Fruit fly (Drosophila melanogaster) whole organism, embryonic: Measurements from ENCODE around the gene Mkk4.

Experiments
- Atf-2 ChIP-seq: fragments of 200-800 bp; sonication (Bioruptor generic); optimal IDR thresholded peaks from 2 replicates; lab custom pipeline; 2016; ENCODE audit warnings: missing biosample characterization, missing genetic modification characterization
- Atf3 ChIP-seq: fragments of 200-800 bp; sonication (Bioruptor generic); optimal IDR thresholded peaks from 3 replicates; lab custom pipeline; 2016; ENCODE audit warnings: missing biosample characterization, missing genetic modification characterization
- CG11456 ChIP-seq: fragments of 200-800 bp; sonication (Bioruptor generic); IDR thresholded peaks from 3 replicates; pipeline ENCODE4 v1.3.6; 2022; ENCODE audit warnings: missing biosample characterization, missing genetic modification characterization
- CG11504 ChIP-seq: fragments of 200-800 bp; sonication (Bioruptor generic); optimal IDR thresholded peaks from 3 replicates; lab custom pipeline; 2019; ENCODE audit warnings: missing biosample characterization, mild to moderate bottlenecking, missing genetic modification characterization, moderate library complexity
- CG11723 ChIP-seq: fragments of 200-800 bp; sonication (Bioruptor generic); optimal IDR thresholded peaks from 2 replicates; lab custom pipeline; 2017; ENCODE audit warnings: missing biosample characterization, mild to moderate bottlenecking, missing genetic modification characterization
- CG12155 ChIP-seq: fragments of 200-800 bp; sonication (Bioruptor generic); optimal IDR thresholded peaks from 3 replicates; lab custom pipeline; 2016; ENCODE audit warnings: missing biosample characterization, missing genetic modification characterization
- CG12219 ChIP-seq: fragments of 200-800 bp; sonication (Bioruptor generic); optimal IDR thresholded peaks from 3 replicates; lab custom pipeline; 2018; ENCODE audit warnings: missing biosample characterization, mild to moderate bottlenecking, missing genetic modification characterization
- CG13624 ChIP-seq: fragments of 200-800 bp; sonication (Bioruptor generic); optimal IDR thresholded peaks from 2 replicates; lab custom pipeline; 2016; ENCODE audit warnings: missing biosample characterization, missing genetic modification characterization
- CG13775 ChIP-seq: fragments of 200-800 bp; sonication (Bioruptor generic); optimal IDR thresholded peaks from 3 replicates; lab custom pipeline; 2017; ENCODE audit warnings: missing biosample characterization, mild to moderate bottlenecking, missing genetic modification characterization
- CG1832 ChIP-seq: fragments of 200-800 bp; sonication (Bioruptor generic); optimal IDR thresholded peaks from 2 replicates; lab custom pipeline; 2017; ENCODE audit warnings: missing biosample characterization, mild to moderate bottlenecking, missing genetic modification characterization, inconsistent platforms
- CG2129 ChIP-seq: fragments of 200-800 bp; sonication (Bioruptor generic); IDR thresholded peaks from 2 replicates; pipeline ENCODE4 v1.3.6; 2022; ENCODE audit warnings: missing biosample characterization, missing genetic modification characterization; ENCODE audit not compliant: partially characterized antibody
- CG2199 ChIP-seq: fragments of 200-800 bp; sonication (Bioruptor generic); IDR thresholded peaks from 3 replicates; pipeline ENCODE4 v1.3.6; 2022; ENCODE audit warnings: missing biosample characterization, missing genetic modification characterization
- CG30403 ChIP-seq: fragments of 200-800 bp; sonication (Bioruptor generic); optimal IDR thresholded peaks from 3 replicates; lab custom pipeline; 2016; ENCODE audit warnings: missing biosample characterization, missing genetic modification characterization
- CG31365 ChIP-seq: fragments of 200-800 bp; sonication (Bioruptor generic); optimal IDR thresholded peaks from 2 replicates; lab custom pipeline; 2018; ENCODE audit warnings: missing biosample characterization, mild to moderate bottlenecking, missing genetic modification characterization
- CG32767 ChIP-seq: fragments of 200-800 bp; sonication (Bioruptor generic); IDR thresholded peaks from 2 replicates; pipeline ENCODE4 v1.3.6; 2022; ENCODE audit warnings: missing biosample characterization, missing genetic modification characterization
- CG3847 ChIP-seq: fragments of 200-800 bp; sonication (Bioruptor generic); IDR thresholded peaks from 2 replicates; pipeline ENCODE4 v1.3.6; 2022; ENCODE audit warnings: missing biosample characterization, missing genetic modification characterization
- CG6683 ChIP-seq: fragments of 200-800 bp; sonication (Bioruptor generic); optimal IDR thresholded peaks from 2 replicates; lab custom pipeline; 2017; ENCODE audit warnings: missing biosample characterization, mild to moderate bottlenecking, missing genetic modification characterization, missing genetic modification reagents
- CG6813 ChIP-seq: fragments of 200-800 bp; sonication (Bioruptor generic); optimal IDR thresholded peaks from 2 replicates; lab custom pipeline; 2017; ENCODE audit warnings: missing biosample characterization, missing genetic modification characterization, mild to moderate bottlenecking, moderate library complexity, missing genetic modification reagents
- CG7963 ChIP-seq: fragments of 200-800 bp; sonication (Bioruptor generic); IDR thresholded peaks from 3 replicates; pipeline ENCODE4 v1.3.6; 2022; ENCODE audit warnings: missing biosample characterization, missing genetic modification characterization; ENCODE audit not compliant: partially characterized antibody
- CG9609 ChIP-seq: fragments of 200-800 bp; sonication (Bioruptor generic); optimal IDR thresholded peaks from 3 replicates; lab custom pipeline; 2016; ENCODE audit warnings: missing biosample characterization, missing genetic modification characterization
- Chrac-16 ChIP-seq: fragments of 200-800 bp; sonication (Bioruptor generic); optimal IDR thresholded peaks from 3 replicates; lab custom pipeline; 2016; ENCODE audit warnings: missing biosample characterization, missing genetic modification characterization
- Doc2 ChIP-seq: fragments of 200-800 bp; sonication (Bioruptor generic); IDR thresholded peaks from 2 replicates; pipeline ENCODE4 v1.3.6; 2022; ENCODE audit warnings: missing biosample characterization, missing genetic modification characterization
- Dp ChIP-seq: fragments of 200-800 bp; sonication (Bioruptor generic); optimal IDR thresholded peaks from 2 replicates; lab custom pipeline; 2018; ENCODE audit warnings: missing biosample characterization, mild to moderate bottlenecking, missing genetic modification characterization, moderate library complexity
- Elba2 ChIP-seq: fragments of 200-800 bp; sonication (Bioruptor generic); optimal IDR thresholded peaks from 3 replicates; lab custom pipeline; 2016; ENCODE audit warnings: missing biosample characterization, missing genetic modification characterization
- HLH3B ChIP-seq: fragments of 200-800 bp; sonication (Bioruptor generic); IDR thresholded peaks from 2 replicates; pipeline ENCODE4 v1.3.6; 2022; ENCODE audit warnings: missing biosample characterization, missing genetic modification characterization
- Hand ChIP-seq: fragments of 200-800 bp; sonication (Bioruptor generic); optimal IDR thresholded peaks from 2 replicates; lab custom pipeline; 2017; ENCODE audit warnings: mild to moderate bottlenecking, missing biosample characterization, missing genetic modification reagents, missing genetic modification characterization
- Hmx ChIP-seq: fragments of 200-800 bp; sonication (Bioruptor generic); optimal IDR thresholded peaks from 2 replicates; lab custom pipeline; 2016; ENCODE audit warnings: missing biosample characterization, missing genetic modification characterization
- Hsf ChIP-seq: fragments of 200-800 bp; sonication (Bioruptor generic); optimal IDR thresholded peaks from 3 replicates; lab custom pipeline; 2016; ENCODE audit warnings: missing biosample characterization, missing genetic modification characterization
- Lim3 ChIP-seq: fragments of 200-800 bp; sonication (Bioruptor generic); IDR thresholded peaks from 2 replicates; pipeline ENCODE4 v1.3.6; 2022; ENCODE audit warnings: missing biosample characterization, missing genetic modification characterization
- NC2α ChIP-seq: fragments of 200-800 bp; sonication (Bioruptor generic); optimal IDR thresholded peaks from 2 replicates; lab custom pipeline; 2016; ENCODE audit warnings: missing biosample characterization, missing genetic modification characterization
- Six4 ChIP-seq: fragments of 200-800 bp; sonication (Bioruptor generic); optimal IDR thresholded peaks from 2 replicates; lab custom pipeline; 2016; ENCODE audit warnings: missing biosample characterization, missing genetic modification characterization
- az2 ChIP-seq: fragments of 200-800 bp; sonication (Bioruptor generic); optimal IDR thresholded peaks from 3 replicates; lab custom pipeline; 2016; ENCODE audit warnings: missing biosample characterization, missing genetic modification characterization
- bigmax ChIP-seq: fragments of 200-800 bp; sonication (Bioruptor generic); optimal IDR thresholded peaks from 2 replicates; lab custom pipeline; 2018; ENCODE audit warnings: missing biosample characterization, mild to moderate bottlenecking, missing genetic modification characterization
- cas ChIP-seq: fragments of 200-800 bp; sonication (Bioruptor generic); IDR thresholded peaks from 2 replicates; pipeline ENCODE4 v1.3.6; 2022; ENCODE audit warnings: missing biosample characterization, missing genetic modification characterization
- da ChIP-seq: fragments of 200-800 bp; sonication (Bioruptor generic); optimal IDR thresholded peaks from 2 replicates; lab custom pipeline; 2016; ENCODE audit warnings: missing biosample characterization, missing genetic modification characterization
- dimm ChIP-seq: fragments of 200-800 bp; sonication (Bioruptor generic); IDR thresholded peaks from 2 replicates; pipeline ENCODE4 v1.3.6; 2022; ENCODE audit warnings: missing biosample characterization, missing genetic modification characterization
- eve ChIP-seq, 2 experiments: fragments of >200 bp; optimal IDR thresholded peaks; 2 replicates each; lab custom pipeline; 2017; ENCODE audit warnings: missing biosample characterization in 2 of 2, missing genetic modification characterization in 2 of 2
- fru ChIP-seq: fragments of >200 bp; optimal IDR thresholded peaks from 2 replicates; lab custom pipeline; 2017
- fu2 ChIP-seq: fragments of 200-800 bp; sonication (Bioruptor generic); optimal IDR thresholded peaks from 2 replicates; lab custom pipeline; 2016; ENCODE audit warnings: missing biosample characterization, missing genetic modification characterization
- gfzf ChIP-seq: fragments of 200-800 bp; sonication (Bioruptor generic); optimal IDR thresholded peaks from 2 replicates; lab custom pipeline; 2016; ENCODE audit warnings: missing biosample characterization, mild to moderate bottlenecking, missing genetic modification characterization, moderate library complexity
- grn ChIP-seq: fragments of 200-800 bp; sonication (Bioruptor generic); optimal IDR thresholded peaks from 3 replicates; lab custom pipeline; 2017; ENCODE audit warnings: missing biosample characterization, missing genetic modification characterization
- h ChIP-seq: fragments of >200 bp; optimal IDR thresholded peaks from 2 replicates; lab custom pipeline; 2017
- kay ChIP-seq: fragments of 200-800 bp; sonication (Bioruptor generic); optimal IDR thresholded peaks from 2 replicates; lab custom pipeline; 2016; ENCODE audit warnings: missing biosample characterization, missing genetic modification characterization
- lbe ChIP-seq: fragments of 200-800 bp; sonication (Bioruptor generic); optimal IDR thresholded peaks from 2 replicates; lab custom pipeline; 2016; ENCODE audit warnings: missing biosample characterization, mild to moderate bottlenecking, missing genetic modification characterization
- psq ChIP-seq: fragments of 200-800 bp; sonication (Bioruptor generic); optimal IDR thresholded peaks from 2 replicates; lab custom pipeline; 2017; ENCODE audit warnings: missing biosample characterization, missing genetic modification characterization
- ranshi ChIP-seq: fragments of 200-800 bp; sonication (Bioruptor generic); IDR thresholded peaks from 2 replicates; pipeline ENCODE4 v1.3.6; 2022; ENCODE audit warnings: missing biosample characterization, missing genetic modification characterization
- ro ChIP-seq: fragments of 200-800 bp; sonication (Bioruptor generic); IDR thresholded peaks from 2 replicates; pipeline ENCODE4 v1.3.6; 2022; ENCODE audit warnings: missing biosample characterization, missing genetic modification characterization
- slou ChIP-seq: fragments of 200-800 bp; sonication (Bioruptor generic); optimal IDR thresholded peaks from 3 replicates; lab custom pipeline; 2016; ENCODE audit warnings: missing biosample characterization, missing genetic modification characterization
- sob ChIP-seq: fragments of 200-800 bp; sonication (Bioruptor generic); IDR thresholded peaks from 2 replicates; pipeline ENCODE4 v1.3.6; 2022; ENCODE audit warnings: missing biosample characterization, missing genetic modification characterization
- sug ChIP-seq: fragments of 200-800 bp; optimal IDR thresholded peaks from 2 replicates; lab custom pipeline; 2019; ENCODE audit warnings: missing biosample characterization, mild to moderate bottlenecking, missing genetic modification characterization, moderate library complexity
- toy ChIP-seq: fragments of 200-800 bp; sonication (Bioruptor generic); IDR thresholded peaks from 2 replicates; pipeline ENCODE4 v1.3.6; 2022; ENCODE audit warnings: missing biosample characterization, missing genetic modification characterization
- vvl ChIP-seq: fragments of 200-800 bp; sonication (Bioruptor generic); IDR thresholded peaks from 2 replicates; pipeline ENCODE4 v1.3.6; 2022; ENCODE audit warnings: missing biosample characterization, missing genetic modification characterization

The Mkk4 gene

dm6 chr3R:8663668-8664283, 13.2 kb upstream of the Mkk4 start, which contains the start of gene CG8032 (continued):
- TF ChIP-seq vvl (GFP tag; lab: Robert Waterston, UW): no peak; the same call in 1 of the 2 replicates
- no peak for TF ChIP-seq CG31365 (tag; lab: Kevin White, UChicago)
- peak; percentile 28 for TF ChIP-seq Atf-2 (GFP tag; lab: Kevin White, UChicago)
- peak; percentile 41 for TF ChIP-seq CG11504 (tag; lab: Kevin White, UChicago)
- peak; percentile 34; the same call in 1 of the 2 replicates for TF ChIP-seq CG2129
- TF ChIP-seq psq (GFP tag; lab: Kevin White, UChicago): no peak
- TF ChIP-seq CG30403 (GFP tag; lab: Kevin White, UChicago): peak; percentile 69
- peak; percentile 13 for TF ChIP-seq Atf3 (GFP tag; lab: Kevin White, UChicago)
- TF ChIP-seq ranshi (GFP tag; lab: Robert Waterston, UW): no peak; the same call in 1 of the 2 replicates
- TF ChIP-seq Doc2 (GFP tag; lab: Robert Waterston, UW): no peak
- TF ChIP-seq Dp (GFP tag; lab: Kevin White, UChicago): peak; percentile 37
- peak; percentile 61 for TF ChIP-seq CG13775 (GFP tag; lab: Kevin White, UChicago)
- TF ChIP-seq Six4: peak; percentile 4
- TF ChIP-seq Lim3 (GFP tag; lab: Robert Waterston, UW): no peak
- TF ChIP-seq CG13624 (GFP tag; lab: Kevin White, UChicago): peak; percentile 57
- peak; percentile 22 for TF ChIP-seq Chrac-16
- TF ChIP-seq eve (GFP tag; optimal IDR thresholded peaks at IDR 0.05; lab: Kevin White, UChicago): no peak
- no peak for TF ChIP-seq Hand (GFP tag; lab: Kevin White, UChicago)
- TF ChIP-seq Elba2: peak; percentile 22
- no peak; the same call in 2 of the 3 replicates for TF ChIP-seq CG7963 (GFP tag; lab: Robert Waterston, UW)
- peak; percentile 18; the same call in 1 of the 2 replicates for TF ChIP-seq sob (GFP tag; lab: Robert Waterston, UW)
- TF ChIP-seq az2 (GFP tag; lab: Kevin White, UChicago): peak; percentile 35
- TF ChIP-seq CG11723 (GFP tag; lab: Kevin White, UChicago): no peak
- TF ChIP-seq slou (GFP tag; lab: Kevin White, UChicago): no peak
- TF ChIP-seq da (GFP tag; lab: Kevin White, UChicago): no peak
- TF ChIP-seq CG2199: no peak
- peak; percentile 40 for TF ChIP-seq fu2 (GFP tag; lab: Kevin White, UChicago)
- TF ChIP-seq CG9609 (GFP tag; lab: Kevin White, UChicago): no peak
- TF ChIP-seq CG6813 (GFP tag; lab: Kevin White, UChicago): no peak
- TF ChIP-seq bigmax (GFP tag; lab: Kevin White, UChicago): no peak
- no peak for TF ChIP-seq fru (lab: Kevin White, UChicago)
- no peak for TF ChIP-seq h
- TF ChIP-seq HLH3B: no peak
- TF ChIP-seq CG12219: no peak
- TF ChIP-seq ro: no peak
- no peak for TF ChIP-seq NC2α (GFP tag; lab: Kevin White, UChicago)
- no peak for TF ChIP-seq dimm (GFP tag; lab: Robert Waterston, UW)
- TF ChIP-seq CG1832 (GFP tag; lab: Kevin White, UChicago): no peak
- peak; percentile 76 for TF ChIP-seq CG12155
- TF ChIP-seq CG11456: no peak
- peak; percentile 50 for TF ChIP-seq Hsf (GFP tag; lab: Kevin White, UChicago)
- TF ChIP-seq cas (GFP tag; lab: Robert Waterston, UW): no peak
- TF ChIP-seq CG32767 (GFP tag; lab: Robert Waterston, UW): 0 out of 2 replicates have a peak, but pooled peaks have one; percentile 14
- no peak for TF ChIP-seq CG6683 (GFP tag; lab: Kevin White, UChicago)
- TF ChIP-seq lbe (GFP tag; lab: Kevin White, UChicago): peak; percentile 16
- peak; percentile 74 for TF ChIP-seq CG3847 (GFP tag; lab: Robert Waterston, UW)
- TF ChIP-seq Hmx: no peak
- TF ChIP-seq toy (GFP tag; lab: Robert Waterston, UW): no peak
- peak; percentile 39 for TF ChIP-seq sug (tag; lab: Kevin White, UChicago)
- TF ChIP-seq kay (GFP tag; lab: Kevin White, UChicago): peak; percentile 52
- no peak for TF ChIP-seq grn (GFP tag; lab: Kevin White, UChicago)
- peak; percentile 6 for TF ChIP-seq gfzf (GFP tag; lab: Kevin White, UChicago)
